Worm (Caenorhabditis elegans) whole organism, late embryonic: ENCODE results near the gene K08E7.6.

Source experiments
- C08G9.2 ChIP-seq: sonication (generic microtip); optimal IDR thresholded peaks from 2 replicates; lab custom pipeline; 2016; ENCODE audit warnings: mild to moderate bottlenecking, missing genetic modification characterization, moderate library complexity, missing compliant biosample characterization
- C38D4.7 ChIP-seq: fragments of 200-800 bp; sonication (Bioruptor generic); optimal IDR thresholded peaks from 2 replicates; lab custom pipeline; 2018; ENCODE audit warnings: mild to moderate bottlenecking, missing genetic modification characterization, moderate library complexity, missing compliant biosample characterization
- F13H6.1 ChIP-seq: sonication (generic microtip); optimal IDR thresholded peaks from 2 replicates; lab custom pipeline; 2016; ENCODE audit warnings: missing genetic modification characterization, missing compliant biosample characterization
- K02D7.2 ChIP-seq: sonication (generic microtip); optimal IDR thresholded peaks from 2 replicates; lab custom pipeline; 2017; ENCODE audit warnings: mild to moderate bottlenecking, missing genetic modification characterization, missing compliant biosample characterization
- K09A11.1 ChIP-seq: sonication (generic microtip); optimal IDR thresholded peaks from 2 replicates; lab custom pipeline; 2017; ENCODE audit warnings: antibody characterized with exemption, mild to moderate bottlenecking, missing genetic modification characterization, missing compliant biosample characterization; ENCODE audit not compliant: insufficient read depth
- T23F11.4 ChIP-seq: fragments of 200-800 bp; sonication (Bioruptor generic); optimal IDR thresholded peaks from 2 replicates; lab custom pipeline; 2018; ENCODE audit warnings: mild to moderate bottlenecking, missing genetic modification characterization, missing compliant biosample characterization
- ahr-1 ChIP-seq: sonication (generic microtip); optimal IDR thresholded peaks from 2 replicates; lab custom pipeline; 2016; ENCODE audit warnings: missing genetic modification characterization, missing compliant biosample characterization
- ceh-14 ChIP-seq: sonication (generic microtip); optimal IDR thresholded peaks from 2 replicates; lab custom pipeline; 2016; ENCODE audit warnings: missing genotype, missing genetic modification characterization, missing compliant biosample characterization
- ceh-18 ChIP-seq: sonication (generic microtip); optimal IDR thresholded peaks from 2 replicates; lab custom pipeline; 2016; ENCODE audit warnings: missing genetic modification characterization, missing compliant biosample characterization
- ceh-19 ChIP-seq: fragments of 200-800 bp; sonication (Bioruptor generic); optimal IDR thresholded peaks from 2 replicates; lab custom pipeline; 2018; ENCODE audit warnings: mild to moderate bottlenecking, missing genetic modification characterization, missing compliant biosample characterization
- ceh-22 ChIP-seq: sonication (generic microtip); optimal IDR thresholded peaks from 2 replicates; lab custom pipeline; 2017; ENCODE audit warnings: missing biosample characterization, missing genetic modification characterization
- ceh-24 ChIP-seq: sonication (generic microtip); optimal IDR thresholded peaks from 2 replicates; lab custom pipeline; 2016; ENCODE audit warnings: mild to moderate bottlenecking, missing genetic modification characterization, missing compliant biosample characterization
- ceh-48 ChIP-seq: sonication (generic microtip); optimal IDR thresholded peaks from 2 replicates; lab custom pipeline; 2016; ENCODE audit warnings: missing genetic modification characterization, inconsistent platforms, missing compliant biosample characterization
- dmd-4 ChIP-seq: sonication (generic microtip); optimal IDR thresholded peaks from 2 replicates; lab custom pipeline; 2016; ENCODE audit warnings: borderline replicate concordance, missing genetic modification characterization, missing compliant biosample characterization
- dve-1 ChIP-seq: sonication (generic microtip); optimal IDR thresholded peaks from 2 replicates; lab custom pipeline; 2017; ENCODE audit warnings: antibody characterized with exemption, mild to moderate bottlenecking, missing genetic modification characterization, missing compliant biosample characterization
- elt-4 ChIP-seq: sonication (generic microtip); optimal IDR thresholded peaks from 2 replicates; lab custom pipeline; 2016; ENCODE audit warnings: missing genetic modification characterization, missing compliant biosample characterization
- eyg-1 ChIP-seq: sonication (generic microtip); optimal IDR thresholded peaks from 2 replicates; lab custom pipeline; 2016; ENCODE audit warnings: missing genotype, missing genetic modification characterization, missing compliant biosample characterization
- fkh-10 ChIP-seq: fragments of 150-350 bp; optimal IDR thresholded peaks from 2 replicates; lab custom pipeline; 2014; ENCODE audit warnings: missing biosample characterization, missing genetic modification reagents, missing genetic modification characterization
- hlh-15 ChIP-seq: sonication (generic microtip); optimal IDR thresholded peaks from 2 replicates; lab custom pipeline; 2016; ENCODE audit warnings: missing genetic modification characterization, missing compliant biosample characterization
- lim-6 ChIP-seq: sonication (generic microtip); optimal IDR thresholded peaks from 2 replicates; lab custom pipeline; 2016; ENCODE audit warnings: missing genetic modification characterization, missing compliant biosample characterization
- nfya-1 ChIP-seq: sonication (generic microtip); optimal IDR thresholded peaks from 2 replicates; lab custom pipeline; 2017; ENCODE audit warnings: missing genetic modification characterization, mild to moderate bottlenecking, missing compliant biosample characterization, antibody characterized with exemption, moderate library complexity
- nhr-11 ChIP-seq: fragments of 150-350 bp; optimal IDR thresholded peaks from 2 replicates; lab custom pipeline; 2014; ENCODE audit warnings: missing biosample characterization, missing genetic modification characterization
- nhr-232 ChIP-seq: sonication (generic microtip); optimal IDR thresholded peaks from 2 replicates; lab custom pipeline; 2016; ENCODE audit warnings: missing genetic modification characterization, missing compliant biosample characterization
- odd-2 ChIP-seq: sonication (generic microtip); optimal IDR thresholded peaks from 2 replicates; lab custom pipeline; 2017; ENCODE audit warnings: antibody characterized with exemption, mild to moderate bottlenecking, missing genetic modification characterization, missing compliant biosample characterization
- pat-9 ChIP-seq: fragments of 200-800 bp; sonication (Bioruptor generic); optimal IDR thresholded peaks from 2 replicates; lab custom pipeline; 2018; ENCODE audit warnings: mild to moderate bottlenecking, missing genetic modification characterization, moderate library complexity, missing compliant biosample characterization
- pax-1 ChIP-seq: fragments of 150-350 bp; optimal IDR thresholded peaks from 2 replicates; lab custom pipeline; 2014; ENCODE audit warnings: missing biosample characterization, missing genetic modification characterization
- pqm-1 ChIP-seq: sonication (generic microtip); optimal IDR thresholded peaks from 2 replicates; lab custom pipeline; 2016; ENCODE audit warnings: missing genetic modification characterization, missing compliant biosample characterization
- pros-1 ChIP-seq: fragments of 150-350 bp; optimal IDR thresholded peaks from 2 replicates; lab custom pipeline; 2014; ENCODE audit warnings: missing biosample characterization, missing genetic modification reagents, missing genetic modification characterization
- ref-2 ChIP-seq: sonication (generic microtip); optimal IDR thresholded peaks from 2 replicates; lab custom pipeline; 2016; ENCODE audit warnings: missing genetic modification characterization, missing compliant biosample characterization
- sdc-2 ChIP-seq: sonication (generic microtip); optimal IDR thresholded peaks from 2 replicates; lab custom pipeline; 2016; ENCODE audit warnings: missing genotype, missing genetic modification characterization, missing compliant biosample characterization
- sox-2 ChIP-seq: fragments of 200-800 bp; sonication (Bioruptor generic); IDR thresholded peaks from 2 replicates; pipeline ENCODE4 v1.3.6; 2022; ENCODE audit warnings: missing genetic modification reagents, missing genetic modification characterization, missing compliant biosample characterization
- ttx-3 ChIP-seq: sonication (generic microtip); optimal IDR thresholded peaks from 2 replicates; lab custom pipeline; 2016; ENCODE audit warnings: missing genetic modification reagents, missing genetic modification characterization, missing compliant biosample characterization
- unc-42 ChIP-seq: sonication (generic microtip); optimal IDR thresholded peaks from 2 replicates; lab custom pipeline; 2016; ENCODE audit warnings: missing genotype, missing genetic modification characterization, missing compliant biosample characterization
- unc-55 ChIP-seq: sonication (generic microtip); optimal IDR thresholded peaks from 2 replicates; lab custom pipeline; 2017; ENCODE audit warnings: missing biosample characterization, missing genetic modification reagents, missing genetic modification characterization
- ztf-16 ChIP-seq: sonication (generic microtip); optimal IDR thresholded peaks from 2 replicates; lab custom pipeline; 2017; ENCODE audit warnings: missing genetic modification characterization, missing compliant biosample characterization

K08E7.6 gene

ce11 chrIV:12536358-12536757, 44.6 kb downstream of the K08E7.6 start:
- no peak for TF ChIP-seq ztf-16 (tag; lab: Kevin White, UChicago)
- TF ChIP-seq ttx-3 = no peak

ce11 chrIV:12531464-12531863, 49.5 kb downstream of the K08E7.6 start:
- TF ChIP-seq unc-55 (GFP tag; lab: Kevin White, UChicago) = no peak
- no peak for TF ChIP-seq C38D4.7 (GFP tag; lab: Kevin White, UChicago)
- no peak for TF ChIP-seq ceh-18 (tag; lab: Kevin White, UChicago)
- TF ChIP-seq sox-2 (GFP tag; lab: Robert Waterston, UW) = no peak
- no peak for TF ChIP-seq pqm-1 (tag; lab: Kevin White, UChicago)
- no peak for TF ChIP-seq unc-42 (tag; lab: Kevin White, UChicago)
- no peak for TF ChIP-seq T23F11.4 (GFP tag; lab: Kevin White, UChicago)
- no peak for TF ChIP-seq ceh-19 (GFP tag; lab: Kevin White, UChicago)
- TF ChIP-seq pros-1 (tag; lab: Kevin White, UChicago) = no peak
- no peak for TF ChIP-seq elt-4
- no peak for TF ChIP-seq F13H6.1 (tag; lab: Kevin White, UChicago)
- TF ChIP-seq nfya-1 (tag; lab: Kevin White, UChicago) = no peak
- TF ChIP-seq ceh-22 (tag; lab: Kevin White, UChicago) = no peak
- no peak for TF ChIP-seq K02D7.2 (tag; lab: Kevin White, UChicago)
- TF ChIP-seq ahr-1 (tag; lab: Kevin White, UChicago) = no peak
- TF ChIP-seq pax-1 (tag; lab: Kevin White, UChicago) = no peak
- TF ChIP-seq C08G9.2 = no peak
- no peak for TF ChIP-seq ceh-14 (tag; lab: Kevin White, UChicago)
- no peak for TF ChIP-seq ztf-16 (tag; lab: Kevin White, UChicago)
- TF ChIP-seq dve-1 (tag; lab: Kevin White, UChicago) = no peak

ce11 chrIV:12531047-12531446, 49.9 kb downstream of the K08E7.6 start, which contains the start of gene F53B2.5:
Gene F53B2.5, minus strand, starts transcription at chrIV:12531147.
- TF ChIP-seq fkh-10 (no peak), nhr-11 (tag; lab: Kevin White, UChicago) (no peak), pat-9 (tag; lab: Kevin White, UChicago) (no peak), nhr-232 (tag; lab: Kevin White, UChicago) (no peak), ceh-48 (tag; lab: Kevin White, UChicago) (no peak), eyg-1 (tag; lab: Kevin White, UChicago) (no peak), sdc-2 (no peak), K09A11.1 (tag; lab: Kevin White, UChicago) (no peak), ceh-24 (tag; lab: Kevin White, UChicago) (no peak), hlh-15 (tag; lab: Kevin White, UChicago) (no peak), odd-2 (tag; lab: Kevin White, UChicago) (no peak), ref-2 (no peak), dmd-4 (tag; lab: Kevin White, UChicago) (no peak), lim-6 (tag; lab: Kevin White, UChicago) (no peak), ceh-22 (tag; lab: Kevin White, UChicago) (no peak), unc-55 (GFP tag; lab: Kevin White, UChicago) (no peak)
- TF ChIP-seq, all 69 proteins: peak for 0
